Fruit fly (Drosophila melanogaster): ENCODE measurements around the gene bou.

The bou gene

DNA sequence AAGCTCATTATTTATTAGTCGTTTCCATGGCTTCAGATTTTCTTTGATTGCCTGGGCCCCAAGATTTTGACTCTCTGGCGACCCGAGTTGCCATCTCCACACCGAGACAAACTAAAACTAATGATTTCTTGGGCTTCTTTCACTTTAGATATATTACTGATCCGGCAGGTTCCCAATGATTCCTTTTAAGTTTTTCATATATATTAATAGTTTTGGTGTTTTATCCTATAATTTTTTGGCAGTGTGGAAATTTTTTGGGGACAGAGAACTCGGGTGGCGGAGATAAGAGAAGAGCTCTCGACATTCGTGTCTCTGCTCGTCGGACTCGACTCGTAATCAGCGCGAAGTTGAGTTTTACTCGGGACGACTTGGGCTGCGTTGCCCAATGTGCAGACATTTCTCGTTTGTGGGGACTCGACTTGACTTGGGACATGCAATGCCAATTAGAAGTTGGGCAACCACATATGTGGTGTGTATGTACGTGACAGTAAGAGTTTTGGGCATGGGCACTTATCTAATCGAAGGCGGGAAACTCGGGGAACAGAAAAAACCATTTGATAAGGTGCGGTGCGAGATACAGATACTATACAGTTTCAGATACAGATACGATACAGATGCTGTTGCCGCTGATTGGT, 15.0 kb downstream of the bou start (continued):
- TF ChIP-seq CG2678 (tag; optimal IDR thresholded peaks at IDR 0.05) (peak; percentile 46), danr (GFP tag; IDR thresholded peaks at IDR 0.05) (no peak), CG10267 (tag; optimal IDR thresholded peaks at IDR 0.05) (peak; percentile 30), sob (GFP tag; IDR thresholded peaks at IDR 0.05) (0 out of 2 replicates have a peak, but pooled peaks have one; percentile 49), ab (GFP tag; optimal IDR thresholded peaks at IDR 0.05) (no peak), Dfd (GFP tag; optimal IDR thresholded peaks at IDR 0.05) (no peak), CG1792 (GFP tag; optimal IDR thresholded peaks at IDR 0.05) (peak; percentile 23), CG9817 (tag; optimal IDR thresholded peaks at IDR 0.05) (peak; percentile 33), CG7786 (GFP tag; optimal IDR thresholded peaks at IDR 0.05) (peak; percentile 15), CG13624 (GFP tag; optimal IDR thresholded peaks at IDR 0.05) (peak; percentile 6), hb (GFP tag; IDR thresholded peaks at IDR 0.05; ENCODE audit: partially characterized antibody) (no peak), CG12391 (tag; optimal IDR thresholded peaks at IDR 0.05) (peak; percentile 47), CG9932 (GFP tag; IDR thresholded peaks at IDR 0.05) (peak; percentile 39; the same call in 1 of the 2 replicates), CG5180 (GFP tag; optimal IDR thresholded peaks at IDR 0.05) (peak; percentile 37), CG7928 (GFP tag; optimal IDR thresholded peaks at IDR 0.05) (no peak), CHES-1-like (GFP tag; optimal IDR thresholded peaks at IDR 0.05) (peak; percentile 5), lbe (GFP tag; optimal IDR thresholded peaks at IDR 0.05) (peak; percentile 39), D19B (GFP tag; optimal IDR thresholded peaks at IDR 0.05) (peak; percentile 55), CG10209 (GFP tag; optimal IDR thresholded peaks at IDR 0.05) (peak; percentile 43), Hsf (GFP tag; optimal IDR thresholded peaks at IDR 0.05) (peak; percentile 21), CG17359 (tag; optimal IDR thresholded peaks at IDR 0.05) (peak; percentile 60), Drgx (GFP tag; IDR thresholded peaks at IDR 0.05) (no peak; the same call in 1 of the 2 replicates), D19A (tag; optimal IDR thresholded peaks at IDR 0.05) (peak; percentile 53), CG1602 (GFP tag; optimal IDR thresholded peaks at IDR 0.05) (peak; percentile 22), CG2712 (tag; optimal IDR thresholded peaks at IDR 0.05) (peak; percentile 72), CG3281 (GFP tag; optimal IDR thresholded peaks at IDR 0.05) (peak; percentile 21), ac (GFP tag; optimal IDR thresholded peaks at IDR 0.05) (no peak), CG15073 (GFP tag; optimal IDR thresholded peaks at IDR 0.05) (no peak), rib (GFP tag; IDR thresholded peaks at IDR 0.05) (peak; percentile 41; the same call in 1 of the 2 replicates), lab (GFP tag; optimal IDR thresholded peaks at IDR 0.05) (peak; percentile 80), Hr78 (GFP tag; optimal IDR thresholded peaks at IDR 0.05) (no peak), Spps (tag; optimal IDR thresholded peaks at IDR 0.05) (peak; percentile 39), gro (GFP tag; optimal IDR thresholded peaks at IDR 0.05) (no peak), PHDP (tag; optimal IDR thresholded peaks at IDR 0.05) (peak; percentile 23), Xbp1 (GFP tag; optimal IDR thresholded peaks at IDR 0.05) (peak; percentile 32), pros (GFP tag; optimal IDR thresholded peaks at IDR 0.05) (no peak), CG6254 (GFP tag; optimal IDR thresholded peaks at IDR 0.05) (peak; percentile 37), Adf1 (GFP tag; IDR thresholded peaks at IDR 0.05) (no peak), trem (tag; optimal IDR thresholded peaks at IDR 0.05) (peak; percentile 42), ase (GFP tag; IDR thresholded peaks at IDR 0.05) (0 out of 3 replicates have a peak, but pooled peaks have one; percentile 23), Opbp (GFP tag; IDR thresholded peaks at IDR 0.05; ENCODE audit: partially characterized antibody) (no peak), TFAM (GFP tag; optimal IDR thresholded peaks at IDR 0.05) (no peak), ash1 (GFP tag; optimal IDR thresholded peaks at IDR 0.05) (no peak), caup (GFP tag; optimal IDR thresholded peaks at IDR 0.05; ENCODE audit: severe bottlenecking) (peak; percentile 39), CG13424 (tag; optimal IDR thresholded peaks at IDR 0.05) (peak; percentile 63), Vsx1 (GFP tag; optimal IDR thresholded peaks at IDR 0.05) (peak; percentile 56), CG9437 (GFP tag; optimal IDR thresholded peaks at IDR 0.05) (peak; percentile 36), Deaf1 (tag; optimal IDR thresholded peaks at IDR 0.05) (peak; percentile 94)
